Fruit fly (Drosophila melanogaster): ENCODE data around the gene feo.

DNA sequence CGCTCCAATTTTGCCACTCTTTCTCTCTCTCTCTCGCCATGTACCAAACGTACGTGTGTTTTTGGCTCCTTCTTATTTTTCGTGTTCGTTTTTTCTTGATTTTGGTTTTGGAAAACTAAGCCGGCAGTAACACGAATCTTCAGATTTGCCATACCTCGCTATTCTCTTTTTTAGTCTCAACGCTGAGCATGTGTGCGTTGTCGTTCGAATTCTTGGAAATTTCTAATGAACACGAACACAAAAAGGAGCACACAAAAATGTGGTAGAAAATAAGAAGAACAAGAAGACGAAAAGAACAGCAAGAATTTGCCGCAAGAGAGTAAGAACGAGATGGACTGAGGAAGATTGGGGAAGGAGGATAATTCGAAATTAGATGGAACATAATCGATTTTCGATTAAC is 46.0 kb downstream of the feo start:
- no peak for TF ChIP-seq CG8478 (optimal IDR thresholded peaks at IDR 0.05)
- TF ChIP-seq CTCF (optimal IDR thresholded peaks at IDR 0.05): no peak
